Worm (Caenorhabditis elegans) whole organism, L4/young adult: ENCODE results near the gene F44D12.6.
"Not testable (repeated sequence)": the region's sequence is repeated elsewhere in the genome, so short reads cannot be mapped to it uniquely, and the experiment has no call there.

ENCODE experiments used
- W03F9.2 ChIP-seq: fragments of 150-350 bp; optimal IDR thresholded peaks from 2 replicates; lab custom pipeline; 2014; ENCODE audit warnings: missing biosample characterization, missing genetic modification characterization
- dao-5 ChIP-seq: sonication (generic microtip); optimal IDR thresholded peaks from 2 replicates; lab custom pipeline; 2016; ENCODE audit warnings: missing genotype, missing genetic modification characterization, moderate library complexity, missing compliant biosample characterization
- him-1 ChIP-seq: sonication (generic microtip); optimal IDR thresholded peaks from 2 replicates; lab custom pipeline; 2016; ENCODE audit warnings: missing genotype, missing genetic modification reagents, missing genetic modification characterization, missing compliant biosample characterization

F44D12.6 gene

DNA sequence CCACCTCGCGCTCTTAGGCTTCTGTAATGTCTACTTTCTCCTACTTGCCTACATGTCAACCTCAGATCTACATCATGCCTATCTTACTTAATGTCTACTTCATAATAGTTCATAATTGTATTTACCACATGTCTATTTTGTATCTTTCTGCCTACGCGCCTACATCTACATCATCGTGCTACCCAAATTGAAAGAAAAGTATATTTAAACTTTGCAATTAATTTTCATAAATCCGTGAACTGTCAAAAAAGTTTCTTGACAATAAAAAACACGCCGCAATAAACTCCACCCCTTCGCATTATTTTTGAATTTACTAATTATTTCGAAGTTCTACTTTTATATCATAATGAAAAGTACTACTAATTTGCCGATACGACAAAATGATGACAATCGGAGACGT lies 10.2 kb upstream of the F44D12.6 start, which contains the start of gene F44D12.8:
TSS of gene F44D12.8 (plus strand) at position 301 of the 400 bp plus-strand sequence.
- TF ChIP-seq W03F9.2 (tag; lab: Kevin White, UChicago): no peak
- TF ChIP-seq dao-5 (tag; lab: Kevin White, UChicago): no peak
- TF ChIP-seq him-1 (tag; lab: Kevin White, UChicago): no peak

DNA sequence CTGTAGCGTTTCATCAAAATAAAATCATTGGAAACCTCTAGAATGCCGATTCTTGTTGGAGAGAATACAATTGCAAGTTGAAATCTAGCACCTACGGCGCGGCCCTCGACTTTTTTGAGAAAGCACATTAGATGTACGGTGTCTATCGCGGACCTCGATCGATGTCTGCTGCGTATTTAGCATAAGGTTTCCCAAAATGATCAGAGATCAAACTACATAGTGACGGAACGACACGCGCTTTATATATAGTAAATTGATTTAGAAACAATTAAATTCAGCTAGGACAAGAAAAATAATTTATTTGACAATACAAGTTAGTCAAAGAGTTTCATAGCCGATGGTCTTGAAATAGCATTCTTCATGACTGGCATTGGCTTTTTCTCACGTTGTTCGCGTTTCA lies 7.0 kb upstream of the F44D12.6 start:
- TF ChIP-seq dao-5 (tag; lab: Kevin White, UChicago): no peak
- no peak for TF ChIP-seq him-1 (tag; lab: Kevin White, UChicago)
- TF ChIP-seq W03F9.2 (tag; lab: Kevin White, UChicago): no peak

DNA sequence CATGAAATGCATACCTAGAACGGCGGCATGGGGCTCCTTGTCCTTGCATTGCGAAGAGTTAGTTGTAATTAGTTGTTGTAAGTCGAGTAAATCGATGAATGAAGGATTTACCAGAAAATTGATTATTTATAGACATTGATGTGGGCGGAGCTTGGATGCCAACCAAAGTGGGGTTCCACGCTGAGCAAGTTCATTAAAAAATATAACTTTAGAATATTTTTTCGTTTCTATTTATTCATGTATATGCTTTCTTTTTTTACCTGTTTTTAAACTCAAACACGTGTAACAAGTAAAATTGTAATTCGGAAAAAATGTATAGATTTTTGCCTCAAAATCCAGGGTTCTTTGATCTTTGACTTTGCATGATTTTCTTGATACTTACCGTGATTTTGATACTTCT lies 5.6 kb upstream of the F44D12.6 start, which contains the start of gene gipc-2:
TSS of gene gipc-2 (minus strand) at position 101 of the 400 bp plus-strand sequence.
- TF ChIP-seq dao-5 (tag; lab: Kevin White, UChicago): no peak
- no peak for TF ChIP-seq him-1 (tag; lab: Kevin White, UChicago)
- no peak for TF ChIP-seq W03F9.2 (tag; lab: Kevin White, UChicago)

DNA sequence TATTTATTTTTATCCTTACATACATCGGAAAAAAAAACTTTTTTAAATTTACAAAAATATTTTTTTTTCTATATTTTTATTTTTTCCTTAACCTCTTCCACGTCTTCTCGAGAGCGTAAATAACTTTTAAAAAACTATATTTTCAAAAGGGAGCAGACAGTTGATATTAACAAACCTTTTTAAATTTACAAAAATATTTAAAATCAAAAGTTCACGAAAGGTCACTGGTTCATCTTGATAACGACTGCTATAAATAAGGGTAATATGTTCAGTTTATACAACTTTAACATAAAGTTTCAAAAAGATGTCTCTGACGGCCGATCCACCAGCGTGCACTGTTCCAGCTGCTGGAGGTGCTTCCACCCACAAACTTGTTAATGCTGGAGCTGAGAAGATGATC lies 4.4 kb upstream of the F44D12.6 start, which contains the start of the genes F44D12.16 and msd-2:
TSS of gene F44D12.16 (plus strand) at position 301 of the 400 bp plus-strand sequence.
TSS of gene msd-2 (plus strand) at position 305 of the 400 bp plus-strand sequence.
- not testable (repeated sequence) for TF ChIP-seq him-1, W03F9.2, dao-5 (tag; lab: Kevin White, UChicago)

DNA sequence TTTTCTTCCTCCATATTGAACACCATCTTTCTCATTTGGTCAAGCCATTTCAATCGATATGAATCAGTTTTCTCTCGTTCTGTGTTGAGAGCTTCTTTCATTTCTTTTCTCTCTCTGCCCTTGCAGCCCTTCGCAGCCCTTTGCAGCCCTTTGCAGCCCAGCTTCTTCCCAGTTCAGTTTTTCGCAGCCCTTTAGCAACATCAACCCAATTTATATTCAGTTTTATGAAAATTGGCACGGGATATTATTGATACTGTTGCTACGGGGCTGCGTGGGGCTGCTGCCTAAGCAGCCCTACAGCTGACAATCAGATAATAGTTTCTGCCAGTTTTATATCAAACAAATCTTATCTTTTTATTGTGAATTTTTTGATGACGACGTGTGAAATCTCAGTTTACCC lies 3.8 kb downstream of the F44D12.6 start, which contains the start of gene F44D12.10:
TSS of gene F44D12.10 (minus strand) at position 101 of the 400 bp plus-strand sequence.
- TF ChIP-seq W03F9.2 (tag; lab: Kevin White, UChicago) (no peak), dao-5 (tag; lab: Kevin White, UChicago) (no peak), him-1 (tag; lab: Kevin White, UChicago) (no peak)

DNA sequence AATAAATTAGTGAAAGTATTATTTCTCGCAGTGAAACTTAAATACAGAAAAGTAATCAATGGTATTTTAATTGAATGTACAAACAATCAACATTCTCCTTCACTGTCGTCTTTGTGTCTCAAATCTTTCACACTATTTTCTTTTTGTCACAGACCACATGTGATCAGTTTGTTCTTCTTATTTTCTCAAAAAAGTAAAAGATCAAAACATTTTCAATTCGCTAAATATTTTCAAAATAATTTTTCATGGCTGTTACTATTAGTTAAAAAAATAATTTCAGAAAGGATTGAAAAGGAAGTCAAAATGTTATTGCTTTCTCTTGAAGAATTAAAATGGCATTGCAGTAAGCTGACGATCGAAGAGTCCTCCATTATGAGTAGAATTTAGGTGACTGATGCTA lies 7.7 kb downstream of the F44D12.6 start, which contains the start of gene dhs-31:
TSS of gene dhs-31 (minus strand) at position 101 of the 400 bp plus-strand sequence.
- TF ChIP-seq dao-5 (tag; lab: Kevin White, UChicago) (no peak), W03F9.2 (tag; lab: Kevin White, UChicago) (no peak), him-1 (tag; lab: Kevin White, UChicago) (no peak)

DNA sequence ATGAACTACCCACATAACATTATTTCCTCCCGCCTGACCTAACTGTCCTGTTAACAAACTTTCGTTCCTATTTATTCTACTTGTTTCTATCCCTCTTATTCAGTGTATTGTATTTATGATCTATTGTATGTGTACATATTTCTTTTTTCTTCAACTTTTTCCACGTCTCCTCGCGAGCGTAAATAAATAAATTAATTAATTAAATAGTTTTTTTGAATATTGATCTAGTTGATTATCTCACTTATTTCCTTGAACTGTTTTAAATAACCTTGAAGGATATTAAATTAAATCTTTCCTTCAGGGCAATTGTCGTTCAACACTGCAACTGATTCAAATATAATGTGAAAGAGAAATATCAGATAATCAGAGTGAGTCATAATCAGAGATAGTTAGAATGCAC lies 9.7 kb downstream of the F44D12.6 start, which contains the start of gene frk-1:
TSS of gene frk-1 (plus strand) at position 301 of the 400 bp plus-strand sequence.
- TF ChIP-seq him-1 (tag; lab: Kevin White, UChicago) (no peak), dao-5 (tag; lab: Kevin White, UChicago) (no peak), W03F9.2 (tag; lab: Kevin White, UChicago) (no peak)

DNA sequence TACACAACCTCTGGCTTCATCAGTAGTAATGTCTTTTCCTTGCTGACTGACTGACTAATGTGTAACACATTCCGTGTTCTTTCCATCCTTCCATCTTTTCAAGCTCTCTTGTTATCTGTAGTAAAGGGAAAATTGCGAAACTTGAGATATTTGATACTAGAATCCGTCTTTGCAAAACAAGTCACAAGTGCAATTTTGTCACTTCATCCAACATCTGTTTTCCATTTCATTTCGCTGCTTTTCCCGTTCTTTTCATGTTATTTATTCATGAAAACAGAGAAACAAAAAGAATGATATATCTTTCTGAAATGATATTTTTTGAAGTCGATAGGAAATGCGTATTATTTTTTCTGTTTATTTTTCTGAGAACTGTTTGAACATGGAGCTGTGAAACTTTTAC lies 12.9 kb downstream of the F44D12.6 start:
- TF ChIP-seq W03F9.2 (tag; lab: Kevin White, UChicago): no peak
- TF ChIP-seq him-1 (tag; lab: Kevin White, UChicago): no peak
- no peak for TF ChIP-seq dao-5 (tag; lab: Kevin White, UChicago)

DNA sequence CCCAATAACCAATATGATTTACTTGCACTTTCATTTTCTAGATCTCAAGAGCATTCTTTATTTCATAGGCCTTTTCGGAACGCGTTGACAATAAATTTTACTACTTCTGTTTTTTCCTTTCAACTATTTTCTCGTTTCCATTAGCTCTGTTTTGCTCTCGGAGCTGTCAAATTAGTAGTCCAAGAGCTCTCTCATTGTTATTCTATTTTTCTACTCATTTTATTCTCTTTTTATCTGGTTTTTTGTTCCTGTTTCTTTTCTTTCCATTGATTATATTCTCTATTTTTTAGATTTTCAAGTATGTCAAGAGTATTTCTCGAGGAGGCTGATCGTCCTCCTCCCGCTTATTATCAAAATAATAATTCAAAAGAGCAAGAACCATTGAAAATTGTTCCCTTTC lies 14.0 kb downstream of the F44D12.6 start, which contains the start of gene T04B2.3:
TSS of gene T04B2.3 (plus strand) at position 301 of the 400 bp plus-strand sequence.
- TF ChIP-seq him-1 (tag; lab: Kevin White, UChicago): no peak

DNA sequence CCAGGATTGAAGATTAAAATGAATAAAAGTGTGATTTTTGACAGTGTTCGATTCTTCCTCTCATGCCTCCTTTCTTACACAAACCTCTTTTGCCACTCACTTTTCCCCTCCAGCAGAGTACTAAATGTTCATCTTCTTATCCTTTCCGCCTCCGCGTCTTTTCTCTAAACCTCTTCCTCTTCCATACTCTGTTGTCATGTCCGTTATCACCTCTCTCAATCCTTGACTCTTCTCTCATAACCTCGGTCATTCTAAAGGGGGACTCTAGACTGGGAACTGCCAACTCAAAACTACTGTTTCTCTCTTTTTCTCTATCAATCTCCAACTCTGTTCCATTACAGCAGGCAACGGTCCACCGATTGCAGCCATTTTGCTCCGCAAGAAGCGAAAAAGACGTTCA lies 15.1 kb downstream of the F44D12.6 start:
- no peak for TF ChIP-seq dao-5 (tag; lab: Kevin White, UChicago)

DNA sequence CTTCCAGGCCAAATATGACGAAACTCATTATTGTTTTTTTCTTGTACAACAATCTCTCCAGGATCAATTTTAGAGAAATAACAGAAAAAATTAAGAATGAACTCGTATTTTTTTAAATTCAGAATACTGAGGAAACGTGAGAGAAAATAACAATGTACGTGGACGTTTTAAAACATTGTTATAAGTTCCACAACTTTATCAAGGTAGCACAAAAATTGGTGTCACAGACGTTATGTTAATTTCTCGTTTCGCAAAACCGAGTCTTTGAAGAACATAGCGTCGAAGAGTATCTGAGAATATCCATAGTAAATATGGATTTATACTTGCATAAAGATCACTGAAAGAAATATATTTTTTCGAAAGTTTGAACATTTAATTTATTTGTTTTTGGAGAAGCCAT lies 17.9 kb downstream of the F44D12.6 start, which contains the start of gene T04B2.8:
TSS of gene T04B2.8 (minus strand) at position 101 of the 400 bp plus-strand sequence.
- no peak for TF ChIP-seq him-1 (tag; lab: Kevin White, UChicago)
- TF ChIP-seq dao-5 (tag; lab: Kevin White, UChicago): no peak
- TF ChIP-seq W03F9.2 (tag; lab: Kevin White, UChicago): no peak

DNA sequence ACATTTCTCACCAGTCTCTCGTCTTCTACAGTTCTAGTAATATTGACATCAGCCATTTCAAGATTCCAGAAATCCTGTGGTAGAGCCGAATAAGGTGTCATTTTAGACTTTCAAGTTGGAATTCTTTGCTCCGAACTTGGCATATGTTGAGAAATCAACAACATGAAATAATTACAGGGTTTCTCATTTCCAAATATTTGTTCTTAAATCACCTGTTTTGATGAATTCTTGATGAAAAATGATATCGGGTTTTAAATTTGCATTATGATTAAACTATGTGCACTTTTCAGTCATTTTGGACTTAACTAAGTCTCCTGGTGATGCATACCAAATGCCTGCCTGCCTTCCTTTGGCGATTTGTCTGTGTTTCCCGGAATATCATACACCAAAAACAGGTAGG lies 20.4 kb downstream of the F44D12.6 start, which contains the start of gene srv-12:
TSS of gene srv-12 (minus strand) at position 101 of the 400 bp plus-strand sequence.
- no peak for TF ChIP-seq him-1 (tag; lab: Kevin White, UChicago)
- no peak for TF ChIP-seq W03F9.2 (tag; lab: Kevin White, UChicago)
- no peak for TF ChIP-seq dao-5 (tag; lab: Kevin White, UChicago)

DNA sequence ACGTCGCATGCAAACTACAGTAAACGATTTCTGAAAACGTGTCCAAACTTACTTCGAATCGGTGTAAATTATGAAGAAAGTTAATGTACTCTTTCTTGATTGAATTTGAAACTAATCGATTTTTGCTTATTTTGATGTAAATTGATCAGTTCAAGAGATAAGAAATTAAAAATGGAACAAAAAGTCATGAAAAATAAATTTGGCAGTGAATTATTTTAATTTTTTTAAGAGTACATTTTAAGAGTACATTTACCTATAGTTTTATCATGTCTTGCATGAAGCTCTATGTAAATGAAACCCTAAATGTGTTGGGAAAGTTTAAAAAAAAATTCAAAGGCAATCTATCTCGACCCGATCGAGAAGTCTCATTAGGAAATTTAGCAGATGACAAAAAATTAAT lies 23.0 kb downstream of the F44D12.6 start, which contains the start of gene T04B2.7:
TSS of gene T04B2.7 (minus strand) at position 101 of the 400 bp plus-strand sequence.
- TF ChIP-seq W03F9.2 (tag; lab: Kevin White, UChicago): no peak
- no peak for TF ChIP-seq dao-5 (tag; lab: Kevin White, UChicago)
- TF ChIP-seq him-1 (tag; lab: Kevin White, UChicago): no peak

DNA sequence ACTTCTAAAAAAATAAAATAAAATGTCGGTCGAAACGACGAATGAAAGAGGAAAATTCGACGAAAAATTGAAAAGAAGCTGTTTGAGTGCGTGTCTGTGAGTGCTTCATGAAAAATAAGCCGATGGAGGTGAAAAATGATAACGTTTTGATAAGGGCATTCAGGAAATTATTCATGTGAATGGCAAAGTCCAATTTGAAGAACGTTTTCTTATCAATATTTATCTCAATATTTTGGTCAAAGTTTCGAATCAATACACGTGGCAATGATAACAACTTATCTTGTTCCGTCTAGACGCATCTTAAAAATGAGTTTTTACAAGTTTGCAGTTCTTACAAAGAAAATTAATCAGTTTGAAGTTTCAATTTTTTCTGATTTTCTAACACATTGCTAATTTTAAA lies 26.0 kb downstream of the F44D12.6 start:
- TF ChIP-seq him-1 (tag; lab: Kevin White, UChicago) (no peak), dao-5 (tag; lab: Kevin White, UChicago) (no peak), W03F9.2 (tag; lab: Kevin White, UChicago) (no peak)
